Fruit fly (Drosophila melanogaster) whole organism, embryonic: ENCODE data around the gene CaMKI.
A peak's percentile ranks its signal among the peaks of the same experiment; 100 is the strongest.

ENCODE experiments used
- ATbp ChIP-seq: fragments of 200-800 bp; sonication (Bioruptor generic); optimal IDR thresholded peaks from 2 replicates; lab custom pipeline; 2017; ENCODE audit warnings: missing biosample characterization, mild to moderate bottlenecking, missing genetic modification characterization, missing genetic modification reagents
- Antp ChIP-seq: fragments of 200-800 bp; sonication (Bioruptor generic); optimal IDR thresholded peaks from 3 replicates; lab custom pipeline; 2016; ENCODE audit warnings: missing biosample characterization, missing genetic modification characterization
- BtbVII ChIP-seq: fragments of 200-800 bp; sonication (Bioruptor generic); optimal IDR thresholded peaks from 3 replicates; lab custom pipeline; 2017; ENCODE audit warnings: missing biosample characterization, mild to moderate bottlenecking, missing genetic modification characterization
- CG10979 ChIP-seq: fragments of 200-800 bp; sonication (Bioruptor generic); optimal IDR thresholded peaks from 2 replicates; lab custom pipeline; 2018; ENCODE audit warnings: missing biosample characterization, mild to moderate bottlenecking, missing genetic modification characterization, moderate library complexity
- CG11093 ChIP-seq: fragments of 200-800 bp; sonication (Bioruptor generic); IDR thresholded peaks from 3 replicates; pipeline ENCODE4 v1.3.6; 2022; ENCODE audit warnings: missing biosample characterization, missing genetic modification characterization
- CG12659 ChIP-seq: fragments of 200-800 bp; sonication (Bioruptor generic); optimal IDR thresholded peaks from 3 replicates; lab custom pipeline; 2017; ENCODE audit warnings: mild to moderate bottlenecking, missing biosample characterization, missing genetic modification reagents, missing genetic modification characterization
- CG13296 ChIP-seq: fragments of 200-800 bp; sonication (Bioruptor generic); optimal IDR thresholded peaks from 3 replicates; lab custom pipeline; 2018; ENCODE audit warnings: missing biosample characterization, mild to moderate bottlenecking, missing genetic modification characterization
- CG14014 ChIP-seq: fragments of 200-800 bp; sonication (Bioruptor generic); IDR thresholded peaks from 2 replicates; pipeline ENCODE4 v1.3.6; 2022; ENCODE audit warnings: missing biosample characterization, missing genetic modification characterization
- CG14965 ChIP-seq: fragments of 200-800 bp; sonication (Bioruptor generic); optimal IDR thresholded peaks from 2 replicates; lab custom pipeline; 2016; ENCODE audit warnings: missing biosample characterization, missing genetic modification characterization, borderline replicate concordance
- CG15601 ChIP-seq: fragments of 200-800 bp; sonication (Bioruptor generic); optimal IDR thresholded peaks from 3 replicates; lab custom pipeline; 2019; ENCODE audit warnings: missing biosample characterization, mild to moderate bottlenecking, missing genetic modification characterization, moderate library complexity
- CG1647 ChIP-seq: fragments of 200-800 bp; sonication (Bioruptor generic); optimal IDR thresholded peaks from 3 replicates; lab custom pipeline; 2016; ENCODE audit warnings: missing biosample characterization, missing genetic modification characterization
- CG17359 ChIP-seq: fragments of 200-800 bp; sonication (Bioruptor generic); optimal IDR thresholded peaks from 3 replicates; lab custom pipeline; 2018; ENCODE audit warnings: missing biosample characterization, mild to moderate bottlenecking, missing genetic modification characterization, moderate library complexity
- CG17829 ChIP-seq: fragments of 200-800 bp; optimal IDR thresholded peaks from 2 replicates; lab custom pipeline; 2019; ENCODE audit warnings: missing biosample characterization, mild to moderate bottlenecking, missing genetic modification characterization, moderate library complexity
- CG17912 ChIP-seq: fragments of 200-800 bp; sonication (Bioruptor generic); optimal IDR thresholded peaks from 2 replicates; lab custom pipeline; 2018; ENCODE audit warnings: missing biosample characterization, mild to moderate bottlenecking, missing genetic modification characterization
- CG2199 ChIP-seq: fragments of 200-800 bp; sonication (Bioruptor generic); IDR thresholded peaks from 3 replicates; pipeline ENCODE4 v1.3.6; 2022; ENCODE audit warnings: missing biosample characterization, missing genetic modification characterization
- CG33557 ChIP-seq: fragments of 200-800 bp; sonication (Bioruptor generic); optimal IDR thresholded peaks from 2 replicates; lab custom pipeline; 2019; ENCODE audit warnings: missing biosample characterization, mild to moderate bottlenecking, missing genetic modification characterization, moderate library complexity
- CG4328 ChIP-seq: fragments of 200-800 bp; sonication (Bioruptor generic); optimal IDR thresholded peaks from 3 replicates; lab custom pipeline; 2017; ENCODE audit warnings: missing biosample characterization, missing genetic modification reagents, missing genetic modification characterization
- CG4424 ChIP-seq: fragments of 200-800 bp; sonication (Bioruptor generic); optimal IDR thresholded peaks from 3 replicates; lab custom pipeline; 2016; ENCODE audit warnings: missing biosample characterization, missing genetic modification characterization
- CG5180 ChIP-seq: fragments of 200-800 bp; sonication (Bioruptor generic); optimal IDR thresholded peaks from 3 replicates; lab custom pipeline; 2017; ENCODE audit warnings: missing biosample characterization, missing genetic modification characterization, mild to moderate bottlenecking, moderate library complexity, missing genetic modification reagents
- CG6854 ChIP-seq: fragments of 200-800 bp; sonication (Bioruptor generic); optimal IDR thresholded peaks from 3 replicates; lab custom pipeline; 2017; ENCODE audit warnings: missing biosample characterization, mild to moderate bottlenecking, missing genetic modification characterization
- CG7987 ChIP-seq: fragments of 200-800 bp; sonication (Bioruptor generic); optimal IDR thresholded peaks from 2 replicates; lab custom pipeline; 2018; ENCODE audit warnings: missing biosample characterization, mild to moderate bottlenecking, missing genetic modification characterization, moderate library complexity
- CG8290 ChIP-seq, 3 experiments: fragments of 200-800 bp; sonication (Bioruptor generic); optimal IDR thresholded peaks; 2 replicates each; lab custom pipeline; 2016 to 2019; ENCODE audit warnings: missing biosample characterization in 3 of 3, missing genetic modification characterization in 3 of 3, mild to moderate bottlenecking in 2 of 3, moderate library complexity in 1 of 3
- CG9727 ChIP-seq: fragments of 200-800 bp; sonication (Bioruptor generic); optimal IDR thresholded peaks from 3 replicates; lab custom pipeline; 2017; ENCODE audit warnings: missing biosample characterization, mild to moderate bottlenecking, missing genetic modification characterization
- CrebB ChIP-seq: fragments of 200-800 bp; sonication (Bioruptor generic); optimal IDR thresholded peaks from 3 replicates; lab custom pipeline; 2018; ENCODE audit warnings: missing biosample characterization, mild to moderate bottlenecking, missing genetic modification characterization
- D ChIP-seq, 2 experiments: fragments of 200-800 bp in 1 of 2; fragments of >200 bp in 1 of 2; sonication (Bioruptor generic) in 1 of 2; optimal IDR thresholded peaks; 2 replicates in 1 of 2; 3 replicates in 1 of 2; lab custom pipeline; 2017; ENCODE audit warnings: mild to moderate bottlenecking in 1 of 2, missing biosample characterization in 1 of 2, missing genetic modification characterization in 1 of 2, missing genetic modification reagents in 1 of 2
- Eip74EF ChIP-seq, 2 experiments: fragments of 200-800 bp in 1 of 2; fragments of >200 bp in 1 of 2; sonication (Bioruptor generic) in 1 of 2; optimal IDR thresholded peaks; 2 replicates each; lab custom pipeline; 2017 to 2019; ENCODE audit warnings: missing biosample characterization in 2 of 2, missing genetic modification characterization in 2 of 2, mild to moderate bottlenecking in 1 of 2, moderate library complexity in 1 of 2
- HLHmδ ChIP-seq: fragments of 200-800 bp; sonication (Bioruptor generic); optimal IDR thresholded peaks from 2 replicates; lab custom pipeline; 2018; ENCODE audit warnings: missing biosample characterization, mild to moderate bottlenecking, missing genetic modification characterization, moderate library complexity
- Kr ChIP-seq: fragments of 200-800 bp; sonication (Bioruptor generic); optimal IDR thresholded peaks from 2 replicates; lab custom pipeline; 2017; ENCODE audit warnings: missing biosample characterization, mild to moderate bottlenecking, missing genetic modification characterization
- Lhr ChIP-seq: fragments of 200-800 bp; sonication (Bioruptor generic); optimal IDR thresholded peaks from 3 replicates; lab custom pipeline; 2017; ENCODE audit warnings: mild to moderate bottlenecking, missing biosample characterization, missing genetic modification reagents, missing genetic modification characterization
- Side ChIP-seq: fragments of 200-800 bp; sonication (Bioruptor generic); optimal IDR thresholded peaks from 2 replicates; lab custom pipeline; 2016; ENCODE audit warnings: missing biosample characterization, missing genetic modification characterization
- Sox100B ChIP-seq: fragments of 200-800 bp; sonication (Bioruptor generic); optimal IDR thresholded peaks from 3 replicates; lab custom pipeline; 2018; ENCODE audit warnings: missing biosample characterization, mild to moderate bottlenecking, missing genetic modification characterization
- TFAM ChIP-seq: fragments of 200-800 bp; sonication (Bioruptor generic); optimal IDR thresholded peaks from 2 replicates; lab custom pipeline; 2017; ENCODE audit warnings: missing biosample characterization, missing genetic modification characterization, inconsistent platforms
- Trl ChIP-seq, 3 experiments: fragments of >200 bp in 2 of 3; fragments of 200-800 bp in 1 of 3; sonication (Bioruptor generic) in 1 of 3; optimal IDR thresholded peaks; 2 replicates in 1 of 3; 3 replicates in 2 of 3; lab custom pipeline; 2016 to 2017; ENCODE audit warnings: missing biosample characterization in 1 of 3, missing genetic modification characterization in 1 of 3
- az2 ChIP-seq: fragments of 200-800 bp; sonication (Bioruptor generic); optimal IDR thresholded peaks from 3 replicates; lab custom pipeline; 2016; ENCODE audit warnings: missing biosample characterization, missing genetic modification characterization
- bcd ChIP-seq: fragments of 200-800 bp; sonication (Bioruptor generic); optimal IDR thresholded peaks from 2 replicates; lab custom pipeline; 2017; ENCODE audit warnings: missing biosample characterization, mild to moderate bottlenecking, missing genetic modification characterization
- grau ChIP-seq: fragments of 200-800 bp; optimal IDR thresholded peaks from 3 replicates; lab custom pipeline; 2019; ENCODE audit warnings: missing biosample characterization, mild to moderate bottlenecking, missing genetic modification characterization, moderate library complexity
- hkb ChIP-seq, 2 experiments: fragments of 200-800 bp in 1 of 2; fragments of >200 bp in 1 of 2; sonication (Bioruptor generic) in 1 of 2; IDR thresholded peaks in 1 of 2; optimal IDR thresholded peaks in 1 of 2; 2 replicates each; pipeline versions ENCODE4 v1.3.6 to Lab custom; 2017 to 2022; ENCODE audit warnings: missing biosample characterization in 1 of 2, missing genetic modification characterization in 1 of 2
- insv ChIP-seq, 2 experiments: fragments of 200-800 bp; sonication (Bioruptor generic); optimal IDR thresholded peaks; 3 replicates each; lab custom pipeline; 2016 to 2018; ENCODE audit warnings: missing biosample characterization in 2 of 2, missing genetic modification characterization in 2 of 2
- kah ChIP-seq: fragments of 200-800 bp; sonication (Bioruptor generic); optimal IDR thresholded peaks from 2 replicates; lab custom pipeline; 2018; ENCODE audit warnings: missing biosample characterization, mild to moderate bottlenecking, missing genetic modification characterization
- kni ChIP-seq: fragments of 200-800 bp; sonication (Bioruptor generic); optimal IDR thresholded peaks from 3 replicates; lab custom pipeline; 2017; ENCODE audit warnings: mild to moderate bottlenecking, missing biosample characterization, missing genetic modification reagents, missing genetic modification characterization
- sens ChIP-seq: fragments of 200-800 bp; sonication (Bioruptor generic); peaks from one replicate; lab custom pipeline; 2016; ENCODE audit warnings: missing biosample characterization, missing genetic modification characterization
- slbo ChIP-seq: fragments of 200-800 bp; sonication (Bioruptor generic); IDR thresholded peaks from 2 replicates; pipeline ENCODE4 v1.3.6; 2022; ENCODE audit warnings: missing biosample characterization, missing genetic modification characterization
- sqz ChIP-seq: fragments of 200-800 bp; sonication (Bioruptor generic); optimal IDR thresholded peaks from 3 replicates; lab custom pipeline; 2018; ENCODE audit warnings: missing biosample characterization, mild to moderate bottlenecking, missing genetic modification characterization
- stwl ChIP-seq: fragments of 200-800 bp; sonication (Bioruptor generic); optimal IDR thresholded peaks from 3 replicates; lab custom pipeline; 2018; ENCODE audit warnings: missing biosample characterization, mild to moderate bottlenecking, missing genetic modification characterization, moderate library complexity
- tll ChIP-seq, 2 experiments: fragments of 200-800 bp in 1 of 2; fragments of >200 bp in 1 of 2; sonication (Bioruptor generic) in 1 of 2; optimal IDR thresholded peaks; 2 replicates each; lab custom pipeline; 2017 to 2019; ENCODE audit warnings: missing biosample characterization in 2 of 2, missing genetic modification characterization in 2 of 2, mild to moderate bottlenecking in 1 of 2, moderate library complexity in 1 of 2
- yki ChIP-seq: fragments of >200 bp; optimal IDR thresholded peaks from 3 replicates; lab custom pipeline; 2018
- zfh2 ChIP-seq: fragments of 200-800 bp; sonication (Bioruptor generic); optimal IDR thresholded peaks from 2 replicates; lab custom pipeline; 2016; ENCODE audit warnings: missing biosample characterization, missing genetic modification characterization

Gene CaMKI

dm6 chr4:404325-404724 is 41.0 kb upstream of the CaMKI start (continued):
- peak; percentile 64 for TF ChIP-seq Sox100B (GFP tag; lab: Kevin White, UChicago)
- peak in 1 of 2 experiments; percentile 14 for TF ChIP-seq tll (GFP tag; optimal IDR thresholded peaks at IDR 0.05; lab: Kevin White, UChicago)
- peak; percentile 57 for TF ChIP-seq ATbp (GFP tag; lab: Kevin White, UChicago)
- TF ChIP-seq CG33557 (GFP tag; lab: Kevin White, UChicago), result peak; percentile 66
- peak; percentile 60 for TF ChIP-seq az2 (GFP tag; lab: Kevin White, UChicago)
- peak; percentile 65 for TF ChIP-seq CG10979 (tag; lab: Kevin White, UChicago)
- TF ChIP-seq HLHmδ (GFP tag; lab: Kevin White, UChicago), result no peak
- TF ChIP-seq CG2199 (GFP tag; lab: Robert Waterston, UW), result peak; percentile 94
- TF ChIP-seq sqz (GFP tag; lab: Kevin White, UChicago), result peak; percentile 75
- peak; percentile 45 for TF ChIP-seq CG17359 (tag; lab: Kevin White, UChicago)
- peak; percentile 62 for TF ChIP-seq CG15601
- peak; percentile 40 for TF ChIP-seq CG8290 (GFP tag; optimal IDR thresholded peaks at IDR 0.05; lab: Kevin White, UChicago)
- no peak for TF ChIP-seq CG8290 (tag; optimal IDR thresholded peaks at IDR 0.05; lab: Kevin White, UChicago)
- TF ChIP-seq CG14965, result peak; percentile 96
- no peak for TF ChIP-seq TFAM (GFP tag; lab: Kevin White, UChicago)
- peak; percentile 81 for TF ChIP-seq kah (GFP tag; lab: Kevin White, UChicago)
- TF ChIP-seq CG13296 (GFP tag; lab: Kevin White, UChicago), result peak; percentile 69
- no peak for TF ChIP-seq CG1647 (GFP tag; lab: Kevin White, UChicago)
- TF ChIP-seq Side, result peak; percentile 7
- TF ChIP-seq CG7987 (GFP tag; lab: Kevin White, UChicago), result peak; percentile 70
- peak; percentile 19 for TF ChIP-seq CG4328 (GFP tag; lab: Kevin White, UChicago)
- no peak for TF ChIP-seq zfh2 (GFP tag; lab: Kevin White, UChicago)
- peak; percentile 1 for TF ChIP-seq Lhr
- peak; percentile 64 for TF ChIP-seq BtbVII (GFP tag; lab: Kevin White, UChicago)
- TF ChIP-seq Eip74EF (GFP tag; optimal IDR thresholded peaks at IDR 0.05; lab: Kevin White, UChicago), result peak in 1 of 2 experiments; percentile 48
- no peak for TF ChIP-seq stwl (tag; lab: Kevin White, UChicago)
- TF ChIP-seq CG17829 (tag; lab: Kevin White, UChicago), result peak; percentile 59
- TF ChIP-seq insv (GFP tag; optimal IDR thresholded peaks at IDR 0.05; lab: Kevin White, UChicago), result peak in 1 of 2 experiments; percentile 18
- no peak for TF ChIP-seq Kr
- peak; percentile 1 for TF ChIP-seq bcd (GFP tag; lab: Kevin White, UChicago)
- TF ChIP-seq D (optimal IDR thresholded peaks at IDR 0.05; lab: Kevin White, UChicago), result no peak
- peak; percentile 41 for TF ChIP-seq D (GFP tag; optimal IDR thresholded peaks at IDR 0.05; lab: Kevin White, UChicago)
- TF ChIP-seq CG11093, result no peak
- TF ChIP-seq sens, result peak; percentile 40
- peak; percentile 28 for TF ChIP-seq CrebB (tag; lab: Kevin White, UChicago)
- no peak for TF ChIP-seq CG17912 (GFP tag; lab: Kevin White, UChicago)
- no peak for TF ChIP-seq slbo
- peak; percentile 71 for TF ChIP-seq CG4424 (GFP tag; lab: Kevin White, UChicago)
- TF ChIP-seq CG12659 (GFP tag; lab: Kevin White, UChicago), result peak; percentile 22
- peak; percentile 70 for TF ChIP-seq CG6854
- TF ChIP-seq Trl (optimal IDR thresholded peaks at IDR 0.05; lab: Kevin White, UChicago), result peak; percentile 47 to 56
- TF ChIP-seq Trl (GFP tag; optimal IDR thresholded peaks at IDR 0.05; lab: Kevin White, UChicago), result peak; percentile 33
- TF ChIP-seq yki (lab: Kevin White, UChicago), result no peak
- peak; percentile 57 for TF ChIP-seq CG5180
- TF ChIP-seq hkb (optimal IDR thresholded peaks at IDR 0.05; lab: Kevin White, UChicago), result no peak
- TF ChIP-seq hkb (GFP tag; IDR thresholded peaks at IDR 0.05; lab: Robert Waterston, UW), result peak; percentile 28; the same call in 1 of the 2 replicates
- peak; percentile 35 for TF ChIP-seq CG9727 (GFP tag; lab: Kevin White, UChicago)
- peak; percentile 23 for TF ChIP-seq kni (GFP tag; lab: Kevin White, UChicago)
- no peak; the same call in 1 of the 2 replicates for TF ChIP-seq CG14014 (GFP tag; lab: Robert Waterston, UW)
- no peak for TF ChIP-seq Antp (GFP tag; lab: Kevin White, UChicago)
- TF ChIP-seq grau (tag; lab: Kevin White, UChicago), result peak; percentile 40
